Fruit fly (Drosophila melanogaster): ENCODE results near the gene CG8925.

Gene CG8925

dm6 chr3R:16205155-16205778 lies 33.5 kb downstream of the CG8925 start, which contains the start of gene mtSSB:
Gene mtSSB (minus strand): TSS chr3R:16205250.
- TF ChIP-seq dl (GFP tag; optimal IDR thresholded peaks at IDR 0.05; ENCODE audit: insufficient read depth in 1 of 2, partially characterized antibody in 2 of 2) (peak in 1 of 2 experiments; percentile 2), dsf (GFP tag; optimal IDR thresholded peaks at IDR 0.05; ENCODE audit: borderline replicate concordance) (peak; percentile 67), Hr83 (GFP tag; optimal IDR thresholded peaks at IDR 0.05; ENCODE audit: poor library complexity, severe bottlenecking) (peak; percentile 98), Sp1 (GFP tag; optimal IDR thresholded peaks at IDR 0.05) (no peak), Vsx2 (GFP tag; optimal IDR thresholded peaks at IDR 0.05; ENCODE audit: partially characterized antibody) (peak; percentile 36), CrebA (GFP tag; optimal IDR thresholded peaks at IDR 0.05; ENCODE audit: borderline replicate concordance) (no peak), HLH106 (tag; optimal IDR thresholded peaks at IDR 0.05) (peak; percentile 78), Jra (GFP tag; optimal IDR thresholded peaks at IDR 0.05) (peak; percentile 83), Hnf4 (GFP tag; optimal IDR thresholded peaks at IDR 0.05) (peak; percentile 91), Myc (optimal IDR thresholded peaks at IDR 0.05) (peak; percentile 95), tai (GFP tag; optimal IDR thresholded peaks at IDR 0.05) (peak; percentile 92), CG9705 (GFP tag; optimal IDR thresholded peaks at IDR 0.05) (peak; percentile 65), psq (GFP tag; optimal IDR thresholded peaks at IDR 0.05) (peak; percentile 79), ey (GFP tag; optimal IDR thresholded peaks at IDR 0.05) (peak; percentile 83), brk (GFP tag; optimal IDR thresholded peaks at IDR 0.05) (peak; percentile 84), foxo (GFP tag; optimal IDR thresholded peaks at IDR 0.05) (peak in 1 of 2 experiments; percentile 93), usp (GFP tag; optimal IDR thresholded peaks at IDR 0.05) (no peak), br (GFP tag; optimal IDR thresholded peaks at IDR 0.05) (peak; percentile 88), OdsH (GFP tag; optimal IDR thresholded peaks at IDR 0.05) (peak; percentile 90), Abd-B (GFP tag; optimal IDR thresholded peaks at IDR 0.05) (no peak), GATAd (GFP tag; optimal IDR thresholded peaks at IDR 0.05) (no peak), lola (GFP tag; optimal IDR thresholded peaks at IDR 0.05) (no peak), h (GFP tag; optimal IDR thresholded peaks at IDR 0.05) (peak; percentile 91), fru (GFP tag; optimal IDR thresholded peaks at IDR 0.05) (peak; percentile 83), rgr (GFP tag; optimal IDR thresholded peaks at IDR 0.05) (peak; percentile 93), pan (optimal IDR thresholded peaks at IDR 0.05) (no peak), sv (GFP tag; optimal IDR thresholded peaks at IDR 0.05) (peak; percentile 69), Rel (GFP tag; optimal IDR thresholded peaks at IDR 0.05) (no peak), Rel (tag; optimal IDR thresholded peaks at IDR 0.05) (peak; percentile 42), dmrt93B (GFP tag; optimal IDR thresholded peaks at IDR 0.05) (peak; percentile 52), jim (GFP tag; optimal IDR thresholded peaks at IDR 0.05) (peak; percentile 38), sage (GFP tag; optimal IDR thresholded peaks at IDR 0.05) (peak; percentile 52)

- TF ChIP-seq dmrt93B (GFP tag; optimal IDR thresholded peaks at IDR 0.05) (no peak), HLH106 (tag; optimal IDR thresholded peaks at IDR 0.05) (peak; percentile 6), Sp1 (GFP tag; optimal IDR thresholded peaks at IDR 0.05) (peak; percentile 18)
Observed at dm6 chr3R:16206162-16206561, 34.4 kb downstream of the CG8925 start.

dm6 chr3R:16207074-16207609 lies 35.4 kb downstream of the CG8925 start:
- peak; percentile 70 for TF ChIP-seq psq (GFP tag; optimal IDR thresholded peaks at IDR 0.05)
- peak; percentile 77 for TF ChIP-seq br (GFP tag; optimal IDR thresholded peaks at IDR 0.05)
- no peak for TF ChIP-seq dsf (GFP tag; optimal IDR thresholded peaks at IDR 0.05; ENCODE audit: borderline replicate concordance)
- peak; percentile 46 for TF ChIP-seq Vsx2 (GFP tag; optimal IDR thresholded peaks at IDR 0.05; ENCODE audit: partially characterized antibody)
- TF ChIP-seq h (GFP tag; optimal IDR thresholded peaks at IDR 0.05), result peak; percentile 77
- peak; percentile 41 for TF ChIP-seq Sp1 (GFP tag; optimal IDR thresholded peaks at IDR 0.05)
- TF ChIP-seq lola (GFP tag; optimal IDR thresholded peaks at IDR 0.05), result no peak
- TF ChIP-seq dmrt93B (GFP tag; optimal IDR thresholded peaks at IDR 0.05), result peak; percentile 35
- peak; percentile 52 for TF ChIP-seq Dfd (GFP tag; optimal IDR thresholded peaks at IDR 0.05)
- TF ChIP-seq woc (GFP tag; optimal IDR thresholded peaks at IDR 0.05), result peak; percentile 44
- no peak for TF ChIP-seq N (GFP tag; optimal IDR thresholded peaks at IDR 0.05)
- TF ChIP-seq Hnf4 (GFP tag; optimal IDR thresholded peaks at IDR 0.05), result peak; percentile 63
- TF ChIP-seq Myc (optimal IDR thresholded peaks at IDR 0.05), result no peak
- peak; percentile 0 for TF ChIP-seq HLH106 (tag; optimal IDR thresholded peaks at IDR 0.05)
- TF ChIP-seq dl (GFP tag; optimal IDR thresholded peaks at IDR 0.05; ENCODE audit: insufficient read depth in 1 of 2, partially characterized antibody in 2 of 2), result peak in 1 of 2 experiments; percentile 13
- TF ChIP-seq jim (GFP tag; optimal IDR thresholded peaks at IDR 0.05), result peak; percentile 24
- TF ChIP-seq CG32264 (GFP tag; optimal IDR thresholded peaks at IDR 0.05), result peak; percentile 51
- no peak for TF ChIP-seq ey (GFP tag; optimal IDR thresholded peaks at IDR 0.05)
- peak; percentile 10 for TF ChIP-seq fru (GFP tag; optimal IDR thresholded peaks at IDR 0.05)
- TF ChIP-seq OdsH (GFP tag; optimal IDR thresholded peaks at IDR 0.05), result peak; percentile 28
- TF ChIP-seq pan (optimal IDR thresholded peaks at IDR 0.05), result no peak
- peak; percentile 44 for TF ChIP-seq Jra (GFP tag; optimal IDR thresholded peaks at IDR 0.05)
- peak; percentile 37 for TF ChIP-seq rgr (GFP tag; optimal IDR thresholded peaks at IDR 0.05)
- peak; percentile 16 to 17 for TF ChIP-seq foxo (GFP tag; optimal IDR thresholded peaks at IDR 0.05)
- no peak for TF ChIP-seq Mio (GFP tag; optimal IDR thresholded peaks at IDR 0.05)
- TF ChIP-seq Abd-B (GFP tag; optimal IDR thresholded peaks at IDR 0.05), result no peak
- peak; percentile 66 for TF ChIP-seq tai (GFP tag; optimal IDR thresholded peaks at IDR 0.05)
- peak; percentile 29 for TF ChIP-seq sage (GFP tag; optimal IDR thresholded peaks at IDR 0.05)
- TF ChIP-seq usp (GFP tag; optimal IDR thresholded peaks at IDR 0.05), result no peak
- TF ChIP-seq Rel (GFP tag; optimal IDR thresholded peaks at IDR 0.05), result peak; percentile 59
- peak; percentile 75 for TF ChIP-seq Rel (tag; optimal IDR thresholded peaks at IDR 0.05)
- peak; percentile 90 for TF ChIP-seq brk (GFP tag; optimal IDR thresholded peaks at IDR 0.05)
- TF ChIP-seq CG9705 (GFP tag; optimal IDR thresholded peaks at IDR 0.05), result peak; percentile 14
- TF ChIP-seq Hr83 (GFP tag; optimal IDR thresholded peaks at IDR 0.05; ENCODE audit: poor library complexity, severe bottlenecking), result peak; percentile 66
- peak; percentile 93 for TF ChIP-seq CrebA (GFP tag; optimal IDR thresholded peaks at IDR 0.05; ENCODE audit: borderline replicate concordance)
- peak; percentile 51 for TF ChIP-seq Dif (GFP tag; optimal IDR thresholded peaks at IDR 0.05; ENCODE audit: partially characterized antibody)

All from whole organism, wandering third instar larva.